Worm (Caenorhabditis elegans) whole organism, young adult: ENCODE data around the gene ins-37.

ENCODE experiments used
- attf-5 ChIP-seq: fragments of 200-800 bp; sonication (Bioruptor generic); optimal IDR thresholded peaks from 2 replicates; lab custom pipeline; 2018; ENCODE audit warnings: mild to moderate bottlenecking, missing genetic modification characterization, missing compliant biosample characterization
- cebp-1 ChIP-seq, 2 experiments: fragments of 200-800 bp in 1 of 2; sonication (Bioruptor generic) in 1 of 2; sonication (generic microtip) in 1 of 2; IDR thresholded peaks in 1 of 2; optimal IDR thresholded peaks in 1 of 2; 2 replicates each; pipeline versions ENCODE4 v1.3.6 to Lab custom; 2017 to 2022; ENCODE audit warnings: missing compliant biosample characterization in 2 of 2, missing genetic modification characterization in 2 of 2, mild to moderate bottlenecking in 1 of 2, missing genetic modification reagents in 1 of 2, moderate library complexity in 1 of 2

DNA sequence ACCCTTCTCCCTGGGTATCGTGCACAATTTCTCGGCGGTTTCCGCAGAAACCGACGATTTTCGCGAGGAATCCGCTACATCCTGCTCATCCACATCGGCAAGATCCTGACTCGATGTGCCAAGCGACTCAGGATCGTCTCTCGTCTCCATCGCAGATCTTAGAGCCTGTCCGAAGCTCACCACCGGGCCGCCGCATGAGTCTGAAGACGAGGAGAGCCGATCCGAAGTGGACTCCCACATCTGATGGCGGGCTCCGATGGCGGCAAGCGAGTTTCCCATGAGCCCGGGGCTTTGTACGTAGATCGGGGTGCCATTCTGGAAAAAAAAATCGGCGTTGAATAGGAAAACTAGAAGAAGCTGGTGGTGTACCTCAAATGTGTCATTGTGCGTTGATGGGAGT, 22.4 kb upstream of the ins-37 start:
- TF ChIP-seq attf-5 (GFP tag; lab: Kevin White, UChicago), result no peak
- no peak for TF ChIP-seq cebp-1 (GFP tag; IDR thresholded peaks at IDR 0.05; lab: Robert Waterston, UW)
- no peak for TF ChIP-seq cebp-1 (tag; optimal IDR thresholded peaks at IDR 0.05; lab: Kevin White, UChicago)
